Fruit fly (Drosophila melanogaster) whole organism, pupa: ENCODE measurements around the gene CG15152.

ENCODE experiments used
- CG13204 ChIP-seq: fragments of 200-800 bp; sonication (Bioruptor generic); optimal IDR thresholded peaks from 2 replicates; lab custom pipeline; 2018; ENCODE audit warnings: missing biosample characterization, mild to moderate bottlenecking, missing genetic modification characterization, moderate library complexity
- CG14655 ChIP-seq: fragments of 200-800 bp; sonication (Bioruptor generic); optimal IDR thresholded peaks from 3 replicates; lab custom pipeline; 2017; ENCODE audit warnings: mild to moderate bottlenecking, missing biosample characterization, missing genetic modification reagents, missing genetic modification characterization
- CG8301 ChIP-seq: fragments of 200-800 bp; sonication (Bioruptor generic); optimal IDR thresholded peaks from 2 replicates; lab custom pipeline; 2018; ENCODE audit warnings: missing biosample characterization, mild to moderate bottlenecking, missing genetic modification characterization
- Ets98B ChIP-seq: fragments of 200-800 bp; sonication (Bioruptor generic); IDR thresholded peaks from 2 replicates; pipeline ENCODE4 v1.3.6; 2022; ENCODE audit warnings: missing biosample characterization, missing genetic modification characterization
- rn ChIP-seq: fragments of 200-800 bp; sonication (Bioruptor generic); IDR thresholded peaks from 2 replicates; pipeline ENCODE4 v1.3.6; 2022; ENCODE audit warnings: missing biosample characterization, missing genetic modification characterization

dm6 chr2L:18159172-18159571 is 44.8 kb downstream of the CG15152 start, which contains the start of gene JMJD4:
- TF ChIP-seq CG13204 (GFP tag; lab: Kevin White, UChicago) (no peak), rn (GFP tag; lab: Robert Waterston, UW) (no peak), CG8301 (tag; lab: Kevin White, UChicago) (no peak), CG14655 (GFP tag; lab: Kevin White, UChicago) (no peak), Ets98B (GFP tag; lab: Robert Waterston, UW) (no peak)
